Worm (Caenorhabditis elegans): Measurements from ENCODE around the gene nlg-1.

The nlg-1 gene

DNA sequence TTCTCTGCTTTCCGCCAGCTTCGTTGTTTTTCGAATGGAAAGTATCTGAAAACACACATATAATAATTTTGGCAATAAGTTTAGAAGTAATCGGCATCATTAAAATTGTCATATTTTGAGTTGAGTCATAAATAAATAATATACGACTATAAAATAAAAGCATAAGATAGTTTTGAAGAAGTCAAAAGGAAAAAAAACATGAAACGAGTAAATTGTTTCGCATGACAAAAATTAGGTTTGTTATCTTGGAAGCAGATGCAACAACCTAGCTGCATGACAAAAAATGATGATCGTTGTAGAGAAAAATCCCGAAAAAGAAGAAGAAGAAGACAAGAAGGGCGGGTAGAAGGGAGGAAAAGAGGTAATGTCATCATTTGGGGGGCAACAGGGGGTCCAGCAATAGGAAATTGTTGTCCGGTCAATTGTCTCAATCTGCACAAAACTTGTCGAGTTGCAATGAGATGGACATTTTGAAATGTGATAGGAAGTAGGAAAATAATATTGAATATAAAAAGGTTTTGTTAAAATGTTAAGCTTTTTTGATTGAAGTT is at the start of gene nlg-1:
Gene nlg-1 (minus strand): TSS at position 51 of the 551 bp plus-strand sequence.
- TF ChIP-seq T07F8.4 (tag; optimal IDR thresholded peaks at IDR 0.05) (no peak), somi-1 (GFP tag; optimal IDR thresholded peaks at IDR 0.05) (no peak)

- no peak for TF ChIP-seq ztf-22 (GFP tag; optimal IDR thresholded peaks at IDR 0.05)
- TF ChIP-seq lin-35 (GFP tag; optimal IDR thresholded peaks at IDR 0.05), result no peak
- TF ChIP-seq rpc-1 (optimal IDR thresholded peaks at IDR 0.05), result no peak
- TF ChIP-seq rpc-1 (tag; optimal IDR thresholded peaks at IDR 0.05), result no peak
These were observed 45.9 kb upstream of the nlg-1 start, which contains the start of gene gck-4 for ce11 chrX:13676892-13677291. TSS of gene gck-4 (plus strand) at chrX:13677192.

DNA sequence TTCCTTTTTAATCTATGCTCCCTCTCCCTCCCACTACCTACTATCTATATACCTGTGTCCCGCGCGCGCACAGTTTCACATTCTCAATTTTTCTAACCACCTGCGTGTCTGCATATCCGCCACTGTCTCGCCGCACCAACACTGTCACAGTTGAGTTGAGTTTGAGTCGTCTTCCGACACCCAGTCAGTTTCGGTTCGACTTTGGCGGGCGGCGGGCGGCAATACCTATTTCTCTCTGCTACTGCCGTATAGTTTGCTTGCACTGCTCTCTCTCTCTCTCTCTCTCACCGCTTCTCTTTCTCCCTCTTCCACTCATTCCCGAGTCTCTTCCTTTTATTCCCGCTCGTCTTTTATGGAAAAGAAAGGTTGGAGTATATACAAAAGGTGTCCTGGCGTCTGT is 44.5 kb upstream of the nlg-1 start:
- TF ChIP-seq dpl-1 (GFP tag; optimal IDR thresholded peaks at IDR 0.05) (no peak), zfh-2 (GFP tag; conservative IDR thresholded peaks at IDR 0.05) (peak; percentile 88), ceh-27 (GFP tag; optimal IDR thresholded peaks at IDR 0.05) (peak; percentile 8), ztf-26 (tag; optimal IDR thresholded peaks at IDR 0.05) (no peak), egl-44 (GFP tag; IDR thresholded peaks at IDR 0.05) (peak; percentile 62; the same call in 1 of the 2 replicates), lsy-27 (tag; optimal IDR thresholded peaks at IDR 0.05; ENCODE audit: borderline replicate concordance, insufficient read depth) (no peak), B0261.1 (tag; optimal IDR thresholded peaks at IDR 0.05) (no peak), atf-7 (tag; optimal IDR thresholded peaks at IDR 0.05) (peak; percentile 33), ets-4 (GFP tag; optimal IDR thresholded peaks at IDR 0.05) (no peak), tbp1 (GFP tag; optimal IDR thresholded peaks at IDR 0.05) (peak; percentile 28), ztf-18 (tag; optimal IDR thresholded peaks at IDR 0.05) (peak; percentile 6), dox-1 (GFP tag; IDR thresholded peaks at IDR 0.05) (peak; percentile 82), hsf-1 (GFP tag; IDR thresholded peaks at IDR 0.05) (no peak), F23B12.7 (tag; optimal IDR thresholded peaks at IDR 0.05; ENCODE audit: insufficient read depth) (no peak), F37B4.10 (GFP tag; IDR thresholded peaks at IDR 0.05) (no peak), D2030.7 (GFP tag; IDR thresholded peaks at IDR 0.05) (no peak), cebp-1 (GFP tag; IDR thresholded peaks at IDR 0.05) (peak; percentile 13; the same call in 1 of the 2 replicates), cebp-1 (tag; optimal IDR thresholded peaks at IDR 0.05) (peak; percentile 13), ztf-6 (GFP tag; IDR thresholded peaks at IDR 0.05) (no peak), madf-10 (tag; optimal IDR thresholded peaks at IDR 0.05) (no peak), ceh-100 (GFP tag; IDR thresholded peaks at IDR 0.05) (no peak), chd-7 (tag; optimal IDR thresholded peaks at IDR 0.05) (peak; percentile 35), F10E7.11 (tag; optimal IDR thresholded peaks at IDR 0.05) (no peak), B0336.3 (GFP tag; IDR thresholded peaks at IDR 0.05) (peak; percentile 58; the same call in 1 of the 2 replicates), ZK185.1 (tag; optimal IDR thresholded peaks at IDR 0.05; ENCODE audit: poor library complexity, severe bottlenecking) (no peak), bed-1 (GFP tag; IDR thresholded peaks at IDR 0.05) (no peak), nhr-80 (tag; optimal IDR thresholded peaks at IDR 0.05) (peak; percentile 74), nhr-179 (tag; optimal IDR thresholded peaks at IDR 0.05) (no peak), egrh-3 (GFP tag; IDR thresholded peaks at IDR 0.05) (peak; percentile 56; the same call in 1 of the 2 replicates), nfya-1 (tag; optimal IDR thresholded peaks at IDR 0.05; ENCODE audit: borderline replicate concordance, insufficient read depth) (no peak), tlf-1 (GFP tag; optimal IDR thresholded peaks at IDR 0.05) (no peak), attf-5 (GFP tag; optimal IDR thresholded peaks at IDR 0.05) (peak; percentile 44), ztf-25 (GFP tag; IDR thresholded peaks at IDR 0.05) (no peak), unc-62 (GFP tag; optimal IDR thresholded peaks at IDR 0.05) (peak; percentile 21), pha-4 (tag; optimal IDR thresholded peaks at IDR 0.05) (no peak), ztf-22 (GFP tag; optimal IDR thresholded peaks at IDR 0.05) (no peak), ekl-4 (GFP tag; IDR thresholded peaks at IDR 0.05) (no peak), F22D6.2 (tag; optimal IDR thresholded peaks at IDR 0.05) (no peak), efl-1 (GFP tag; optimal IDR thresholded peaks at IDR 0.05) (peak; percentile 29), attf-3 (GFP tag; conservative IDR thresholded peaks at IDR 0.05) (no peak)
